Fruit fly (Drosophila melanogaster) whole organism, embryonic: ENCODE measurements around the gene sesB.
A peak's percentile ranks its signal among the peaks of the same experiment; 100 is the strongest.

ENCODE experiments used
- CG10147 ChIP-seq: fragments of 200-800 bp; sonication (Bioruptor generic); optimal IDR thresholded peaks from 2 replicates; lab custom pipeline; 2019; ENCODE audit warnings: missing biosample characterization, mild to moderate bottlenecking, missing genetic modification characterization, moderate library complexity
- CG11093 ChIP-seq: fragments of 200-800 bp; sonication (Bioruptor generic); IDR thresholded peaks from 3 replicates; pipeline ENCODE4 v1.3.6; 2022; ENCODE audit warnings: missing biosample characterization, missing genetic modification characterization
- CG12104 ChIP-seq: fragments of 200-800 bp; sonication (Bioruptor generic); optimal IDR thresholded peaks from 3 replicates; lab custom pipeline; 2016; ENCODE audit warnings: missing biosample characterization, missing genetic modification characterization
- CG12219 ChIP-seq: fragments of 200-800 bp; sonication (Bioruptor generic); optimal IDR thresholded peaks from 3 replicates; lab custom pipeline; 2018; ENCODE audit warnings: missing biosample characterization, mild to moderate bottlenecking, missing genetic modification characterization
- CG12769 ChIP-seq: fragments of 200-800 bp; sonication (Bioruptor generic); optimal IDR thresholded peaks from 2 replicates; lab custom pipeline; 2019; ENCODE audit warnings: missing biosample characterization, mild to moderate bottlenecking, missing genetic modification characterization, moderate library complexity
- CG13287 ChIP-seq: fragments of 200-800 bp; sonication (Bioruptor generic); IDR thresholded peaks from 2 replicates; pipeline ENCODE4 v1.3.6; 2022; ENCODE audit warnings: missing biosample characterization, missing genetic modification characterization; ENCODE audit not compliant: partially characterized antibody
- CG14965 ChIP-seq: fragments of 200-800 bp; sonication (Bioruptor generic); optimal IDR thresholded peaks from 2 replicates; lab custom pipeline; 2016; ENCODE audit warnings: missing biosample characterization, missing genetic modification characterization, borderline replicate concordance
- CG16779 ChIP-seq: fragments of 200-800 bp; sonication (Bioruptor generic); IDR thresholded peaks from 2 replicates; pipeline ENCODE4 v1.3.6; 2022; ENCODE audit warnings: missing biosample characterization, missing genetic modification characterization
- CG16813 ChIP-seq: fragments of 200-800 bp; sonication (Bioruptor generic); IDR thresholded peaks from 3 replicates; pipeline ENCODE4 v1.3.6; 2022; ENCODE audit warnings: missing biosample characterization, missing genetic modification characterization; ENCODE audit not compliant: partially characterized antibody
- CG17359 ChIP-seq: fragments of 200-800 bp; sonication (Bioruptor generic); optimal IDR thresholded peaks from 3 replicates; lab custom pipeline; 2018; ENCODE audit warnings: missing biosample characterization, mild to moderate bottlenecking, missing genetic modification characterization, moderate library complexity
- CG17361 ChIP-seq: fragments of 200-800 bp; sonication (Bioruptor generic); IDR thresholded peaks from 3 replicates; pipeline ENCODE4 v1.3.6; 2022; ENCODE audit warnings: missing biosample characterization, missing genetic modification characterization
- CG2129 ChIP-seq: fragments of 200-800 bp; sonication (Bioruptor generic); IDR thresholded peaks from 2 replicates; pipeline ENCODE4 v1.3.6; 2022; ENCODE audit warnings: missing biosample characterization, missing genetic modification characterization; ENCODE audit not compliant: partially characterized antibody
- CG3281 ChIP-seq: fragments of 200-800 bp; sonication (Bioruptor generic); optimal IDR thresholded peaks from 3 replicates; lab custom pipeline; 2017; ENCODE audit warnings: missing biosample characterization, mild to moderate bottlenecking, missing genetic modification characterization
- CG3995 ChIP-seq: fragments of 200-800 bp; sonication (Bioruptor generic); optimal IDR thresholded peaks from 3 replicates; lab custom pipeline; 2016; ENCODE audit warnings: missing biosample characterization, missing genetic modification characterization
- CG5245 ChIP-seq: fragments of 200-800 bp; sonication (Bioruptor generic); optimal IDR thresholded peaks from 3 replicates; lab custom pipeline; 2016; ENCODE audit warnings: missing biosample characterization, missing genetic modification characterization
- CG6254 ChIP-seq: fragments of 200-800 bp; sonication (Bioruptor generic); optimal IDR thresholded peaks from 3 replicates; lab custom pipeline; 2017; ENCODE audit warnings: mild to moderate bottlenecking, missing biosample characterization, missing genetic modification reagents, missing genetic modification characterization
- CG6272 ChIP-seq: fragments of 200-800 bp; sonication (Bioruptor generic); IDR thresholded peaks from 2 replicates; pipeline ENCODE4 v1.3.6; 2022; ENCODE audit warnings: missing biosample characterization, missing genetic modification characterization
- CG7745 ChIP-seq: fragments of 200-800 bp; sonication (Bioruptor generic); optimal IDR thresholded peaks from 2 replicates; lab custom pipeline; 2018; ENCODE audit warnings: missing biosample characterization, mild to moderate bottlenecking, missing genetic modification characterization, moderate library complexity
- CG8290 ChIP-seq, 3 experiments: fragments of 200-800 bp; sonication (Bioruptor generic); optimal IDR thresholded peaks; 2 replicates each; lab custom pipeline; 2016 to 2019; ENCODE audit warnings: missing biosample characterization in 3 of 3, missing genetic modification characterization in 3 of 3, mild to moderate bottlenecking in 2 of 3, moderate library complexity in 1 of 3
- CG8478 ChIP-seq: fragments of >200 bp; optimal IDR thresholded peaks from 2 replicates; lab custom pipeline; 2018
- CoRest ChIP-seq: fragments of 200-800 bp; sonication (Bioruptor generic); optimal IDR thresholded peaks from 3 replicates; lab custom pipeline; 2018; ENCODE audit warnings: missing biosample characterization, mild to moderate bottlenecking, missing genetic modification characterization, moderate library complexity
- CrebB ChIP-seq: fragments of 200-800 bp; sonication (Bioruptor generic); optimal IDR thresholded peaks from 3 replicates; lab custom pipeline; 2018; ENCODE audit warnings: missing biosample characterization, mild to moderate bottlenecking, missing genetic modification characterization
- Doc2 ChIP-seq: fragments of 200-800 bp; sonication (Bioruptor generic); IDR thresholded peaks from 2 replicates; pipeline ENCODE4 v1.3.6; 2022; ENCODE audit warnings: missing biosample characterization, missing genetic modification characterization
- Dp ChIP-seq: fragments of 200-800 bp; sonication (Bioruptor generic); optimal IDR thresholded peaks from 2 replicates; lab custom pipeline; 2018; ENCODE audit warnings: missing biosample characterization, mild to moderate bottlenecking, missing genetic modification characterization, moderate library complexity
- Fer2 ChIP-seq: fragments of 200-800 bp; sonication (Bioruptor generic); optimal IDR thresholded peaks from 2 replicates; lab custom pipeline; 2018; ENCODE audit warnings: missing biosample characterization, mild to moderate bottlenecking, missing genetic modification characterization, moderate library complexity
- Hmr ChIP-seq: fragments of 200-800 bp; sonication (Bioruptor generic); optimal IDR thresholded peaks from 3 replicates; lab custom pipeline; 2017; ENCODE audit warnings: mild to moderate bottlenecking, missing biosample characterization, missing genetic modification reagents, missing genetic modification characterization
- Hmx ChIP-seq: fragments of 200-800 bp; sonication (Bioruptor generic); optimal IDR thresholded peaks from 2 replicates; lab custom pipeline; 2016; ENCODE audit warnings: missing biosample characterization, missing genetic modification characterization
- Med ChIP-seq: fragments of 200-800 bp; sonication (Bioruptor generic); peaks from one replicate; lab custom pipeline; 2016; ENCODE audit warnings: missing biosample characterization, missing genetic modification characterization, mild to moderate bottlenecking, inconsistent platforms, moderate library complexity
- Mrtf ChIP-seq: fragments of 200-800 bp; sonication (Bioruptor generic); IDR thresholded peaks from 3 replicates; pipeline ENCODE4 v1.3.6; 2022; ENCODE audit warnings: missing biosample characterization, missing genetic modification characterization
- Optix ChIP-seq: fragments of 200-800 bp; sonication (Bioruptor generic); IDR thresholded peaks from 3 replicates; pipeline ENCODE4 v1.3.6; 2022; ENCODE audit warnings: missing biosample characterization, missing genetic modification characterization
- Rfx ChIP-seq: fragments of 200-800 bp; sonication (Bioruptor generic); IDR thresholded peaks from 2 replicates; pipeline ENCODE4 v1.3.6; 2022; ENCODE audit warnings: missing biosample characterization, missing genetic modification characterization
- bbx ChIP-seq: fragments of 200-800 bp; sonication (Bioruptor generic); IDR thresholded peaks from 2 replicates; pipeline ENCODE4 v1.3.6; 2022; ENCODE audit warnings: missing biosample characterization, missing genetic modification characterization; ENCODE audit not compliant: partially characterized antibody
- br ChIP-seq: fragments of >200 bp; optimal IDR thresholded peaks from 2 replicates; lab custom pipeline; 2017
- chn ChIP-seq: fragments of 200-800 bp; sonication (Bioruptor generic); optimal IDR thresholded peaks from 2 replicates; lab custom pipeline; 2016; ENCODE audit warnings: missing biosample characterization, missing genetic modification characterization
- crc ChIP-seq: fragments of 200-800 bp; sonication (Bioruptor generic); optimal IDR thresholded peaks from 2 replicates; lab custom pipeline; 2016; ENCODE audit warnings: missing biosample characterization, missing genetic modification characterization
- croc ChIP-seq: fragments of 200-800 bp; sonication (Bioruptor generic); conservative IDR thresholded peaks from 3 replicates; pipeline ENCODE4 v1.3.6; 2022; ENCODE audit warnings: missing biosample characterization, missing genetic modification characterization
- dmrt11E ChIP-seq: fragments of 200-800 bp; sonication (Bioruptor generic); optimal IDR thresholded peaks from 3 replicates; lab custom pipeline; 2018; ENCODE audit warnings: missing biosample characterization, mild to moderate bottlenecking, missing genetic modification characterization, moderate library complexity
- ems ChIP-seq: fragments of 200-800 bp; sonication (Bioruptor generic); optimal IDR thresholded peaks from 3 replicates; lab custom pipeline; 2016; ENCODE audit warnings: missing biosample characterization, missing genetic modification characterization
- esg ChIP-seq: fragments of 200-800 bp; sonication (Bioruptor generic); conservative IDR thresholded peaks from 2 replicates; pipeline ENCODE4 v1.3.6; 2022; ENCODE audit warnings: missing biosample characterization, missing genetic modification characterization
- eyg ChIP-seq: fragments of 200-800 bp; sonication (Bioruptor generic); optimal IDR thresholded peaks from 3 replicates; lab custom pipeline; 2016; ENCODE audit warnings: missing biosample characterization, missing genetic modification characterization
- gcm ChIP-seq: fragments of 200-800 bp; sonication (Bioruptor generic); optimal IDR thresholded peaks from 2 replicates; lab custom pipeline; 2019; ENCODE audit warnings: missing biosample characterization, mild to moderate bottlenecking, missing genetic modification characterization, moderate library complexity
- lab ChIP-seq: fragments of 200-800 bp; sonication (Bioruptor generic); optimal IDR thresholded peaks from 3 replicates; lab custom pipeline; 2017; ENCODE audit warnings: missing biosample characterization, missing genetic modification characterization, mild to moderate bottlenecking, moderate library complexity, missing genetic modification reagents
- mld ChIP-seq: fragments of 200-800 bp; sonication (Bioruptor generic); IDR thresholded peaks from 3 replicates; pipeline ENCODE4 v1.3.6; 2022; ENCODE audit warnings: missing biosample characterization, missing genetic modification characterization; ENCODE audit not compliant: partially characterized antibody
- odd ChIP-seq: fragments of 200-800 bp; sonication (Bioruptor generic); optimal IDR thresholded peaks from 2 replicates; lab custom pipeline; 2017; ENCODE audit warnings: missing biosample characterization, mild to moderate bottlenecking, missing genetic modification characterization
- row ChIP-seq: fragments of 200-800 bp; sonication (Bioruptor generic); IDR thresholded peaks from 3 replicates; pipeline ENCODE4 v1.3.6; 2022; ENCODE audit warnings: missing biosample characterization, missing genetic modification characterization
- seq ChIP-seq: fragments of 200-800 bp; sonication (Bioruptor generic); IDR thresholded peaks from 2 replicates; pipeline ENCODE4 v1.3.6; 2022; ENCODE audit warnings: missing biosample characterization, missing genetic modification characterization
- slbo ChIP-seq: fragments of 200-800 bp; sonication (Bioruptor generic); IDR thresholded peaks from 2 replicates; pipeline ENCODE4 v1.3.6; 2022; ENCODE audit warnings: missing biosample characterization, missing genetic modification characterization
- so ChIP-seq: fragments of 200-800 bp; sonication (Bioruptor generic); IDR thresholded peaks from 3 replicates; pipeline ENCODE4 v1.3.6; 2022; ENCODE audit warnings: missing biosample characterization, missing genetic modification characterization
- unc-4 ChIP-seq: fragments of 200-800 bp; sonication (Bioruptor generic); IDR thresholded peaks from 2 replicates; pipeline ENCODE4 v1.3.6; 2022; ENCODE audit warnings: missing biosample characterization, missing genetic modification characterization; ENCODE audit not compliant: partially characterized antibody
- wor ChIP-seq: fragments of 200-800 bp; sonication (Bioruptor generic); IDR thresholded peaks from 2 replicates; pipeline ENCODE4 v1.3.6; 2022; ENCODE audit warnings: missing biosample characterization, missing genetic modification characterization

sesB gene

DNA sequence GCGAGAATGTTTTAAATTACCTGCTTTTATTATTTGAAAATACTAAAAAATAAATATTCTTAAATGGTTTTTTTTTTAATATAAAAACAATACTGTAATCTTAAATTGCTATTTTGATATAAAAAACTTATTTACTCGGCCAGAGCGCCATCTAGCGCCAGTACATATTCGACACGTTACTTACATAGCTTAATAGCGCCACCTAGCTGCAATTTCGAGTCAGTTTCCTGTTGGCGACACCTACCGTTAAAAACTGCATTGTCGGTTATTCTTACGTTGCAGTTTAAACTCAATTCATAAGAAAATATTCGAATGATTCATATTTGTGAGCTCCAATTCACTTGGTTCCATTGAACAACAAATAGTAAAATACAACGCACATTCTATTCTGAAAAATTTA lies 45.6 kb upstream of the sesB start (continued):
- peak; percentile 27 for TF ChIP-seq CG10147 (GFP tag; lab: Kevin White, UChicago)
- TF ChIP-seq Rfx: peak; percentile 88
- no peak for TF ChIP-seq CG6254
- no peak for TF ChIP-seq gcm
- no peak for TF ChIP-seq so (GFP tag; lab: Robert Waterston, UW)
- peak; percentile 28; the same call in 1 of the 2 replicates for TF ChIP-seq bbx (GFP tag; lab: Robert Waterston, UW)
- no peak for TF ChIP-seq eyg (GFP tag; lab: Kevin White, UChicago)
- no peak for TF ChIP-seq CG3995
- TF ChIP-seq slbo (GFP tag; lab: Robert Waterston, UW): peak; percentile 77
- peak; percentile 29 for TF ChIP-seq lab (GFP tag; lab: Kevin White, UChicago)
- TF ChIP-seq CG8290 (GFP tag; optimal IDR thresholded peaks at IDR 0.05; lab: Kevin White, UChicago): peak; percentile 92
- peak in 1 of 2 experiments; percentile 84 for TF ChIP-seq CG8290 (tag; optimal IDR thresholded peaks at IDR 0.05; lab: Kevin White, UChicago)
- TF ChIP-seq crc (GFP tag; lab: Kevin White, UChicago): no peak
- 0 out of 3 replicates have a peak, but pooled peaks have one; percentile 13 for TF ChIP-seq croc (GFP tag; lab: Robert Waterston, UW)
- 0 out of 3 replicates have a peak, but pooled peaks have one; percentile 20 for TF ChIP-seq row
- no peak for TF ChIP-seq CG12104 (GFP tag; lab: Kevin White, UChicago)
- TF ChIP-seq unc-4: no peak
- peak; percentile 33 for TF ChIP-seq Fer2
- no peak for TF ChIP-seq CG8478 (lab: Kevin White, UChicago)
- no peak for TF ChIP-seq CG13287
- no peak for TF ChIP-seq CG7745 (tag; lab: Kevin White, UChicago)
- peak; percentile 73 for TF ChIP-seq Hmr (GFP tag; lab: Kevin White, UChicago)
- TF ChIP-seq odd (GFP tag; lab: Kevin White, UChicago): no peak
- TF ChIP-seq wor (GFP tag; lab: Robert Waterston, UW): peak; percentile 34; the same call in 1 of the 2 replicates
- peak; percentile 66; the same call in 2 of the 3 replicates for TF ChIP-seq Mrtf (GFP tag; lab: Robert Waterston, UW)
- peak; percentile 51; the same call in 2 of the 3 replicates for TF ChIP-seq Optix (GFP tag; lab: Robert Waterston, UW)
- TF ChIP-seq seq (GFP tag; lab: Robert Waterston, UW): no peak
- TF ChIP-seq Doc2 (GFP tag; lab: Robert Waterston, UW): no peak
- TF ChIP-seq CG2129 (GFP tag; lab: Robert Waterston, UW): no peak
- TF ChIP-seq CG6272 (GFP tag; lab: Robert Waterston, UW): no peak
- TF ChIP-seq Hmx (GFP tag; lab: Kevin White, UChicago): no peak
- peak; percentile 13 for TF ChIP-seq ems (GFP tag; lab: Kevin White, UChicago)
- TF ChIP-seq Med (GFP tag; lab: Kevin White, UChicago): peak; percentile 96
- TF ChIP-seq chn (GFP tag; lab: Kevin White, UChicago): peak; percentile 53
- no peak for TF ChIP-seq br (lab: Kevin White, UChicago)
- TF ChIP-seq mld (GFP tag; lab: Robert Waterston, UW): no peak
- TF ChIP-seq CG5245: peak; percentile 81
- TF ChIP-seq dmrt11E: peak; percentile 49
- TF ChIP-seq CoRest (tag; lab: Kevin White, UChicago): peak; percentile 66
- TF ChIP-seq CG16779 (GFP tag; lab: Robert Waterston, UW): no peak
- TF ChIP-seq CG16813: no peak
- TF ChIP-seq CG17361 (GFP tag; lab: Robert Waterston, UW): peak; percentile 68
- TF ChIP-seq CG17359 (tag; lab: Kevin White, UChicago): peak; percentile 62
- TF ChIP-seq CG11093 (GFP tag; lab: Robert Waterston, UW): no peak
- TF ChIP-seq CG12219: peak; percentile 24
- TF ChIP-seq CrebB: no peak
- TF ChIP-seq CG12769 (tag; lab: Kevin White, UChicago): no peak
- no peak for TF ChIP-seq CG14965 (GFP tag; lab: Kevin White, UChicago)
- TF ChIP-seq Dp (GFP tag; lab: Kevin White, UChicago): peak; percentile 13
- 0 out of 2 replicates have a peak, but pooled peaks have one; percentile 15 for TF ChIP-seq esg (GFP tag; lab: Robert Waterston, UW)
- peak; percentile 46 for TF ChIP-seq CG3281 (GFP tag; lab: Kevin White, UChicago)
